Fruit fly (Drosophila melanogaster): ENCODE data around the gene msi.

Gene msi

DNA sequence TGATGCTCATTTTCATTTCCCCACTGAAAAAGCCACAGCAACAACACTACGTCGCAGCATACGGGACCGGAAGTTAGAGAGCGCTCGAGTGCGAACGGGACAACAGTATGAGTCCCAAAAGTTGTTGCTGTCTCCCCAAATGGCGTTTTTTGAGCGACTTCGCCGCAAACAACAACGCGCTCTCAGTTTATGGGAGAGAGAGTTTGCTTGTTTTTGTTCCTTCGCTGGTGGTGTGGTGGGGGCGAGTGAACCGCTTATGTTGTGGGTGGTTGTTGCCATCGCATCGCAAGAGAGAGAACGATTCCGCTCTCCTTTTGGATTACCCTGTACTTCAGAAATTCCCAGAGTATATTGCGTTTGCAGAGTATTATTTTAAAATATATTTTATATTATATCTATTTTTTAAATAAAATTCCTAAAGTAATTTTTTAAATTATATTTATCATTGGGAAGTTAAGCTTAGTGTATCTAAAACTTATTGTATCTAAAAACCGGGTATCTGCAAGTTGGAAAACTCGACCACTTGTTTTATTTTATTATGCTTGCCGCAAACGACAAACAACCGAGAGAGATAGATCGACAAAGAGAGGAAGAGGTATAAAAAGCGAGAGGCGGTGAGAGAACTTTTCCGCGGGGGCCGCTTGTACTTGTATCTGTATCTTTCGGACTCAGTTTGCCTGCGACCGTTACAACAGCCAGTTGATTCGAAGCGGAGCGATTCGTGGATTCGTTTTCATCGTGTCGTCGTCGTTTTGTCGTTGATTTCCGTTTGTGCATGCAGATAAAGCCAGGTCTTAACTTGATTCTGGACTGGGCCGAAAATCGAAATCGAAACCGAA lies at the start of gene msi (continued):
- TF ChIP-seq NK7.1 (GFP tag; optimal IDR thresholded peaks at IDR 0.05) (peak; percentile 68), gro (GFP tag; optimal IDR thresholded peaks at IDR 0.05) (peak; percentile 31), CG2120 (GFP tag; optimal IDR thresholded peaks at IDR 0.05) (peak; percentile 96), nau (GFP tag; optimal IDR thresholded peaks at IDR 0.05) (peak; percentile 83), cwo (GFP tag; optimal IDR thresholded peaks at IDR 0.05) (peak; percentile 98), HLH4C (GFP tag; IDR thresholded peaks at IDR 0.05; ENCODE audit: partially characterized antibody) (0 out of 3 replicates have a peak, but pooled peaks have one; percentile 31), da (GFP tag; optimal IDR thresholded peaks at IDR 0.05) (no peak), Usf (GFP tag; optimal IDR thresholded peaks at IDR 0.05) (peak; percentile 97), bsh (GFP tag; optimal IDR thresholded peaks at IDR 0.05) (peak; percentile 94 to 100), Atf6 (GFP tag; IDR thresholded peaks at IDR 0.05) (peak; percentile 97), Vsx1 (GFP tag; optimal IDR thresholded peaks at IDR 0.05) (peak; percentile 95), dysf (GFP tag; IDR thresholded peaks at IDR 0.05) (peak; percentile 99), CG18619 (GFP tag; optimal IDR thresholded peaks at IDR 0.05) (peak; percentile 99), maf-S (GFP tag; optimal IDR thresholded peaks at IDR 0.05) (peak; percentile 59), tx (GFP tag; optimal IDR thresholded peaks at IDR 0.05) (peak; percentile 78), en (GFP tag; optimal IDR thresholded peaks at IDR 0.05) (peak; percentile 26), cato (GFP tag; optimal IDR thresholded peaks at IDR 0.05; ENCODE audit: borderline replicate concordance) (peak; percentile 93), MBD-R2 (GFP tag; IDR thresholded peaks at IDR 0.05) (peak; percentile 98), nom (GFP tag; optimal IDR thresholded peaks at IDR 0.05) (peak; percentile 91), CG11085 (GFP tag; IDR thresholded peaks at IDR 0.05) (peak; percentile 98), CG13424 (tag; optimal IDR thresholded peaks at IDR 0.05) (peak; percentile 100), CG30020 (tag; optimal IDR thresholded peaks at IDR 0.05) (peak; percentile 91), Spps (tag; optimal IDR thresholded peaks at IDR 0.05) (peak; percentile 99), CG10274 (GFP tag; optimal IDR thresholded peaks at IDR 0.05) (peak; percentile 86), Antp (GFP tag; optimal IDR thresholded peaks at IDR 0.05) (peak; percentile 66), CG5245 (GFP tag; optimal IDR thresholded peaks at IDR 0.05) (peak; percentile 93), Hsf (GFP tag; optimal IDR thresholded peaks at IDR 0.05) (peak; percentile 84), CG9727 (GFP tag; optimal IDR thresholded peaks at IDR 0.05) (peak; percentile 99), CkIIα-i1 (GFP tag; IDR thresholded peaks at IDR 0.05) (peak; percentile 89), CG18262 (tag; optimal IDR thresholded peaks at IDR 0.05) (peak; percentile 100), wor (GFP tag; IDR thresholded peaks at IDR 0.05) (peak; percentile 99), jumu (GFP tag; optimal IDR thresholded peaks at IDR 0.05) (peak; percentile 65), Rfx (GFP tag; IDR thresholded peaks at IDR 0.05) (peak; percentile 99), sc (optimal IDR thresholded peaks at IDR 0.05) (no peak), sc (GFP tag; optimal IDR thresholded peaks at IDR 0.05) (peak; percentile 99), Optix (GFP tag; IDR thresholded peaks at IDR 0.05) (peak; percentile 88), ssp (GFP tag; IDR thresholded peaks at IDR 0.05) (peak; percentile 96), CG9876 (GFP tag; optimal IDR thresholded peaks at IDR 0.05) (no peak), ara (GFP tag; IDR thresholded peaks at IDR 0.05) (peak; percentile 99), Hr51 (GFP tag; optimal IDR thresholded peaks at IDR 0.05) (peak; percentile 86 to 100), CG7786 (GFP tag; optimal IDR thresholded peaks at IDR 0.05) (peak; percentile 75), lov (optimal IDR thresholded peaks at IDR 0.05) (no peak), lov (GFP tag; IDR thresholded peaks at IDR 0.05) (peak; percentile 98), CG4360 (GFP tag; IDR thresholded peaks at IDR 0.05) (peak; percentile 88), btn (GFP tag; optimal IDR thresholded peaks at IDR 0.05) (peak; percentile 10), org-1 (GFP tag; optimal IDR thresholded peaks at IDR 0.05) (peak; percentile 96), disco-r (GFP tag; optimal IDR thresholded peaks at IDR 0.05) (peak; percentile 20), pros (GFP tag; optimal IDR thresholded peaks at IDR 0.05) (peak; percentile 76), Hmx (GFP tag; optimal IDR thresholded peaks at IDR 0.05) (no peak), CG13894 (tag; optimal IDR thresholded peaks at IDR 0.05) (peak; percentile 97)
